Worm (Caenorhabditis elegans) whole organism, midembryonic: ENCODE results near the gene lurp-2.

ENCODE experiments used
- T22C8.4 ChIP-seq: fragments of 200-800 bp; sonication (Bioruptor generic); IDR thresholded peaks from 2 replicates; pipeline ENCODE4 v1.3.6; 2022; ENCODE audit warnings: missing genetic modification characterization, missing compliant biosample characterization
- cog-1 ChIP-seq: sonication (generic microtip); optimal IDR thresholded peaks from 2 replicates; lab custom pipeline; 2016; ENCODE audit warnings: missing genetic modification characterization, missing compliant biosample characterization
- flt-1 ChIP-seq: fragments of 200-800 bp; sonication (Bioruptor generic); IDR thresholded peaks from 2 replicates; pipeline ENCODE4 v1.3.6; 2022; ENCODE audit warnings: missing genetic modification characterization, missing compliant biosample characterization
- klf-2 ChIP-seq: fragments of 200-800 bp; sonication (Bioruptor generic); conservative IDR thresholded peaks from 2 replicates; pipeline ENCODE4 v1.3.6; 2022; ENCODE audit warnings: missing genetic modification reagents, missing genetic modification characterization, missing compliant biosample characterization
- med-1 ChIP-seq: sonication (generic microtip); optimal IDR thresholded peaks from 2 replicates; lab custom pipeline; 2017; ENCODE audit warnings: missing genetic modification characterization, mild to moderate bottlenecking, missing compliant biosample characterization, antibody characterized with exemption, missing genetic modification reagents; ENCODE audit not compliant: insufficient read depth
- ref-1 ChIP-seq: fragments of 200-800 bp; sonication (Bioruptor generic); conservative IDR thresholded peaks from 2 replicates; pipeline ENCODE4 v1.3.6; 2022; ENCODE audit warnings: missing genetic modification reagents, missing genetic modification characterization, missing compliant biosample characterization
- tab-1 ChIP-seq: fragments of 200-800 bp; sonication (Bioruptor generic); IDR thresholded peaks from 2 replicates; pipeline ENCODE4 v1.3.6; 2022; ENCODE audit warnings: missing genetic modification characterization, missing compliant biosample characterization
- ztf-23 ChIP-seq: fragments of 200-800 bp; sonication (Bioruptor generic); IDR thresholded peaks from 2 replicates; pipeline ENCODE4 v1.3.6; 2022; ENCODE audit warnings: missing genetic modification reagents, missing genetic modification characterization, missing compliant biosample characterization
- ztf-29 ChIP-seq: fragments of 200-800 bp; sonication (Bioruptor generic); IDR thresholded peaks from 2 replicates; pipeline ENCODE4 v1.3.6; 2022; ENCODE audit warnings: missing genetic modification reagents, missing genetic modification characterization, missing compliant biosample characterization

lurp-2 gene

ce11 chrV:13453334-13453733 is at the start of gene lurp-2:
Gene lurp-2, plus strand, starts transcription at chrV:13453634.
- TF ChIP-seq cog-1 (no peak), T22C8.4 (GFP tag; lab: Robert Waterston, UW) (no peak), klf-2 (GFP tag; lab: Robert Waterston, UW) (no peak), med-1 (GFP tag; lab: Kevin White, UChicago) (no peak)

ce11 chrV:13406032-13406431 is 47.4 kb upstream of the lurp-2 start, which contains the start of gene cutl-1:
Gene cutl-1, minus strand, starts transcription at chrV:13406114.
- no peak for TF ChIP-seq T22C8.4 (GFP tag; lab: Robert Waterston, UW)
- no peak for TF ChIP-seq med-1 (GFP tag; lab: Kevin White, UChicago)
- no peak for TF ChIP-seq klf-2 (GFP tag; lab: Robert Waterston, UW)
- TF ChIP-seq ztf-23 (GFP tag; lab: Robert Waterston, UW): no peak
- TF ChIP-seq flt-1: no peak
- TF ChIP-seq ref-1 (GFP tag; lab: Robert Waterston, UW): no peak
- TF ChIP-seq cog-1: no peak
- no peak for TF ChIP-seq tab-1
- no peak for TF ChIP-seq ztf-29 (GFP tag; lab: Robert Waterston, UW)

ce11 chrV:13406511-13406910 is 46.9 kb upstream of the lurp-2 start, which contains the start of gene F53F1.2:
Gene F53F1.2, plus strand, starts transcription at chrV:13406816.
- TF ChIP-seq flt-1 (no peak), tab-1 (no peak), klf-2 (GFP tag; lab: Robert Waterston, UW) (no peak), med-1 (GFP tag; lab: Kevin White, UChicago) (no peak), T22C8.4 (GFP tag; lab: Robert Waterston, UW) (no peak), ref-1 (GFP tag; lab: Robert Waterston, UW) (no peak), cog-1 (no peak), ztf-29 (GFP tag; lab: Robert Waterston, UW) (no peak), ztf-23 (GFP tag; lab: Robert Waterston, UW) (no peak)

ce11 chrV:13407913-13408312 is 45.5 kb upstream of the lurp-2 start, which contains the start of gene F53F1.3:
Gene F53F1.3, plus strand, starts transcription at chrV:13408242.
- no peak for TF ChIP-seq ztf-29 (GFP tag; lab: Robert Waterston, UW)
- no peak for TF ChIP-seq med-1 (GFP tag; lab: Kevin White, UChicago)

ce11 chrV:13408440-13408839 is 45.0 kb upstream of the lurp-2 start:
- TF ChIP-seq T22C8.4 (GFP tag; lab: Robert Waterston, UW) (no peak), ztf-23 (GFP tag; lab: Robert Waterston, UW) (no peak), tab-1 (no peak), med-1 (GFP tag; lab: Kevin White, UChicago) (no peak), ref-1 (GFP tag; lab: Robert Waterston, UW) (no peak), cog-1 (no peak), klf-2 (GFP tag; lab: Robert Waterston, UW) (no peak), flt-1 (no peak), ztf-29 (GFP tag; lab: Robert Waterston, UW) (no peak)

ce11 chrV:13409089-13409488 is 44.3 kb upstream of the lurp-2 start:
- TF ChIP-seq cog-1: no peak
- TF ChIP-seq ztf-29 (GFP tag; lab: Robert Waterston, UW): no peak
- TF ChIP-seq flt-1: no peak
- no peak for TF ChIP-seq tab-1
- TF ChIP-seq med-1 (GFP tag; lab: Kevin White, UChicago): no peak
- no peak for TF ChIP-seq ztf-23 (GFP tag; lab: Robert Waterston, UW)
- no peak for TF ChIP-seq ref-1 (GFP tag; lab: Robert Waterston, UW)
- no peak for TF ChIP-seq T22C8.4 (GFP tag; lab: Robert Waterston, UW)
- no peak for TF ChIP-seq klf-2 (GFP tag; lab: Robert Waterston, UW)

- no peak for TF ChIP-seq ref-1 (GFP tag; lab: Robert Waterston, UW)
- TF ChIP-seq cog-1: no peak
- TF ChIP-seq klf-2 (GFP tag; lab: Robert Waterston, UW): no peak
- no peak for TF ChIP-seq T22C8.4 (GFP tag; lab: Robert Waterston, UW)
- TF ChIP-seq med-1 (GFP tag; lab: Kevin White, UChicago): no peak
- no peak for TF ChIP-seq flt-1
- TF ChIP-seq ztf-29 (GFP tag; lab: Robert Waterston, UW): no peak
- no peak for TF ChIP-seq tab-1
- TF ChIP-seq ztf-23 (GFP tag; lab: Robert Waterston, UW): no peak
Measured at ce11 chrV:13410688-13411087, 42.7 kb upstream of the lurp-2 start, which contains the start of gene F53F1.4. Gene F53F1.4, plus strand, starts transcription at chrV:13411077.

- no peak for TF ChIP-seq klf-2 (GFP tag; lab: Robert Waterston, UW)
- no peak for TF ChIP-seq tab-1
- TF ChIP-seq ztf-29 (GFP tag; lab: Robert Waterston, UW): no peak
- TF ChIP-seq ref-1 (GFP tag; lab: Robert Waterston, UW): no peak
- no peak for TF ChIP-seq med-1 (GFP tag; lab: Kevin White, UChicago)
- TF ChIP-seq ztf-23 (GFP tag; lab: Robert Waterston, UW): no peak
- TF ChIP-seq cog-1: no peak
- no peak for TF ChIP-seq T22C8.4 (GFP tag; lab: Robert Waterston, UW)
- no peak for TF ChIP-seq flt-1
Measured at ce11 chrV:13411225-13411991, 42.0 kb upstream of the lurp-2 start.

ce11 chrV:13411992-13412298 is 41.5 kb upstream of the lurp-2 start:
- no peak for TF ChIP-seq T22C8.4 (GFP tag; lab: Robert Waterston, UW)
- no peak for TF ChIP-seq flt-1
- no peak for TF ChIP-seq med-1 (GFP tag; lab: Kevin White, UChicago)
- no peak for TF ChIP-seq ztf-23 (GFP tag; lab: Robert Waterston, UW)
- no peak for TF ChIP-seq klf-2 (GFP tag; lab: Robert Waterston, UW)
- TF ChIP-seq tab-1: no peak

- TF ChIP-seq klf-2 (GFP tag; lab: Robert Waterston, UW) (no peak), tab-1 (no peak), cog-1 (no peak), ztf-29 (GFP tag; lab: Robert Waterston, UW) (no peak), med-1 (GFP tag; lab: Kevin White, UChicago) (no peak), T22C8.4 (GFP tag; lab: Robert Waterston, UW) (no peak), ztf-23 (GFP tag; lab: Robert Waterston, UW) (no peak), flt-1 (no peak), ref-1 (GFP tag; lab: Robert Waterston, UW) (no peak)
Measured at ce11 chrV:13413301-13413700, 40.1 kb upstream of the lurp-2 start.
